Worm (Caenorhabditis elegans): ENCODE data around the gene ZK1086.3.

ce11 chrX:13838019-13838418 lies 47.4 kb downstream of the ZK1086.3 start:
- no peak for TF ChIP-seq ama-1 (optimal IDR thresholded peaks at IDR 0.05)
- no peak for TF ChIP-seq ama-1 (GFP tag; optimal IDR thresholded peaks at IDR 0.05)
- TF ChIP-seq mes-4 (tag; optimal IDR thresholded peaks at IDR 0.05), result no peak
- TF ChIP-seq sea-2 (GFP tag; IDR thresholded peaks at IDR 0.05), result no peak
- no peak for TF ChIP-seq tlf-1 (GFP tag; optimal IDR thresholded peaks at IDR 0.05)

Measured in whole organism, young adult.